Fruit fly (Drosophila melanogaster) whole organism, embryonic: ENCODE data around the gene Hmr.
A peak's percentile ranks its signal among the peaks of the same experiment; 100 is the strongest.

Source experiments
- Bgb ChIP-seq: fragments of 200-800 bp; sonication (Bioruptor generic); IDR thresholded peaks from 2 replicates; pipeline ENCODE4 v1.3.6; 2022; ENCODE audit warnings: missing biosample characterization, missing genetic modification characterization; ENCODE audit not compliant: partially characterized antibody
- CG10209 ChIP-seq: fragments of 200-800 bp; sonication (Bioruptor generic); optimal IDR thresholded peaks from 3 replicates; lab custom pipeline; 2017; ENCODE audit warnings: missing biosample characterization, mild to moderate bottlenecking, missing genetic modification characterization, missing genetic modification reagents
- CG10462 ChIP-seq: fragments of 200-800 bp; sonication (Bioruptor generic); optimal IDR thresholded peaks from 2 replicates; lab custom pipeline; 2016; ENCODE audit warnings: missing biosample characterization, missing genetic modification characterization
- CG10979 ChIP-seq: fragments of 200-800 bp; sonication (Bioruptor generic); optimal IDR thresholded peaks from 2 replicates; lab custom pipeline; 2018; ENCODE audit warnings: missing biosample characterization, mild to moderate bottlenecking, missing genetic modification characterization, moderate library complexity
- CG12659 ChIP-seq: fragments of 200-800 bp; sonication (Bioruptor generic); optimal IDR thresholded peaks from 3 replicates; lab custom pipeline; 2017; ENCODE audit warnings: mild to moderate bottlenecking, missing biosample characterization, missing genetic modification reagents, missing genetic modification characterization
- CG12942 ChIP-seq: fragments of 200-800 bp; sonication (Bioruptor generic); optimal IDR thresholded peaks from 3 replicates; lab custom pipeline; 2016; ENCODE audit warnings: missing biosample characterization, missing genetic modification characterization
- CG13123 ChIP-seq: fragments of 200-800 bp; sonication (Bioruptor generic); optimal IDR thresholded peaks from 2 replicates; lab custom pipeline; 2016; ENCODE audit warnings: missing biosample characterization, missing genetic modification characterization
- CG15479 ChIP-seq: fragments of 200-800 bp; sonication (Bioruptor generic); optimal IDR thresholded peaks from 3 replicates; lab custom pipeline; 2019; ENCODE audit warnings: missing biosample characterization, mild to moderate bottlenecking, missing genetic modification characterization, moderate library complexity
- CG1602 ChIP-seq: fragments of 200-800 bp; sonication (Bioruptor generic); optimal IDR thresholded peaks from 3 replicates; lab custom pipeline; 2016; ENCODE audit warnings: missing biosample characterization, missing genetic modification characterization
- CG16813 ChIP-seq: fragments of 200-800 bp; sonication (Bioruptor generic); IDR thresholded peaks from 3 replicates; pipeline ENCODE4 v1.3.6; 2022; ENCODE audit warnings: missing biosample characterization, missing genetic modification characterization; ENCODE audit not compliant: partially characterized antibody
- CG16815 ChIP-seq: fragments of 200-800 bp; sonication (Bioruptor generic); optimal IDR thresholded peaks from 3 replicates; lab custom pipeline; 2017; ENCODE audit warnings: missing biosample characterization, mild to moderate bottlenecking, missing genetic modification characterization
- CG17385 ChIP-seq: fragments of 200-800 bp; sonication (Bioruptor generic); optimal IDR thresholded peaks from 3 replicates; lab custom pipeline; 2018; ENCODE audit warnings: missing biosample characterization, mild to moderate bottlenecking, missing genetic modification characterization
- CG18011 ChIP-seq: fragments of 200-800 bp; sonication (Bioruptor generic); optimal IDR thresholded peaks from 2 replicates; lab custom pipeline; 2017; ENCODE audit warnings: missing biosample characterization, missing genetic modification characterization, mild to moderate bottlenecking, moderate library complexity, missing genotype
- CG6683 ChIP-seq: fragments of 200-800 bp; sonication (Bioruptor generic); optimal IDR thresholded peaks from 2 replicates; lab custom pipeline; 2017; ENCODE audit warnings: missing biosample characterization, mild to moderate bottlenecking, missing genetic modification characterization, missing genetic modification reagents
- CG7745 ChIP-seq: fragments of 200-800 bp; sonication (Bioruptor generic); optimal IDR thresholded peaks from 2 replicates; lab custom pipeline; 2018; ENCODE audit warnings: missing biosample characterization, mild to moderate bottlenecking, missing genetic modification characterization, moderate library complexity
- CG8478 ChIP-seq: fragments of >200 bp; optimal IDR thresholded peaks from 2 replicates; lab custom pipeline; 2018
- CG9727 ChIP-seq: fragments of 200-800 bp; sonication (Bioruptor generic); optimal IDR thresholded peaks from 3 replicates; lab custom pipeline; 2017; ENCODE audit warnings: missing biosample characterization, mild to moderate bottlenecking, missing genetic modification characterization
- CG9876 ChIP-seq: fragments of 200-800 bp; sonication (Bioruptor generic); optimal IDR thresholded peaks from 2 replicates; lab custom pipeline; 2016; ENCODE audit warnings: missing biosample characterization, missing genetic modification characterization
- CHES-1-like ChIP-seq: fragments of 200-800 bp; sonication (Bioruptor generic); optimal IDR thresholded peaks from 2 replicates; lab custom pipeline; 2016; ENCODE audit warnings: missing biosample characterization, missing genetic modification characterization
- Dek ChIP-seq: fragments of 200-800 bp; sonication (Bioruptor generic); optimal IDR thresholded peaks from 3 replicates; lab custom pipeline; 2019; ENCODE audit warnings: missing biosample characterization, mild to moderate bottlenecking, missing genetic modification characterization, moderate library complexity
- E2f1 ChIP-seq: fragments of 200-800 bp; sonication (Bioruptor generic); IDR thresholded peaks from 2 replicates; pipeline ENCODE4 v1.3.6; 2022; ENCODE audit warnings: missing biosample characterization, missing genetic modification characterization
- Ets97D ChIP-seq: fragments of 200-800 bp; sonication (Bioruptor generic); optimal IDR thresholded peaks from 3 replicates; lab custom pipeline; 2016; ENCODE audit warnings: missing biosample characterization, missing genetic modification characterization
- GATAe ChIP-seq: fragments of 200-800 bp; sonication (Bioruptor generic); conservative IDR thresholded peaks from 2 replicates; pipeline ENCODE4 v1.3.6; 2022; ENCODE audit warnings: missing biosample characterization, missing genetic modification characterization
- HLH54F ChIP-seq: fragments of 200-800 bp; sonication (Bioruptor generic); optimal IDR thresholded peaks from 3 replicates; lab custom pipeline; 2016; ENCODE audit warnings: missing biosample characterization, missing genetic modification characterization
- Hr51 ChIP-seq, 2 experiments: fragments of 200-800 bp; sonication (Bioruptor generic); optimal IDR thresholded peaks; 2 replicates in 1 of 2; 3 replicates in 1 of 2; lab custom pipeline; 2016 to 2018; ENCODE audit warnings: missing biosample characterization in 2 of 2, missing genetic modification characterization in 2 of 2, mild to moderate bottlenecking in 1 of 2, moderate library complexity in 1 of 2
- Hsf ChIP-seq: fragments of 200-800 bp; sonication (Bioruptor generic); optimal IDR thresholded peaks from 3 replicates; lab custom pipeline; 2016; ENCODE audit warnings: missing biosample characterization, missing genetic modification characterization
- Mad ChIP-seq: fragments of 200-800 bp; sonication (Bioruptor generic); optimal IDR thresholded peaks from 2 replicates; lab custom pipeline; 2016; ENCODE audit warnings: missing biosample characterization, missing genetic modification characterization
- Nf-YB ChIP-seq: fragments of 200-800 bp; sonication (Bioruptor generic); optimal IDR thresholded peaks from 3 replicates; lab custom pipeline; 2019; ENCODE audit warnings: missing biosample characterization, mild to moderate bottlenecking, missing genetic modification characterization, moderate library complexity
- NfI ChIP-seq: fragments of 200-800 bp; sonication (Bioruptor generic); optimal IDR thresholded peaks from 3 replicates; lab custom pipeline; 2018; ENCODE audit warnings: missing biosample characterization, mild to moderate bottlenecking, missing genetic modification characterization, moderate library complexity
- TFAM ChIP-seq: fragments of 200-800 bp; sonication (Bioruptor generic); optimal IDR thresholded peaks from 2 replicates; lab custom pipeline; 2017; ENCODE audit warnings: missing biosample characterization, missing genetic modification characterization, inconsistent platforms
- Xrp1 ChIP-seq: fragments of 200-800 bp; sonication (Bioruptor generic); IDR thresholded peaks from 2 replicates; pipeline ENCODE4 v1.3.6; 2022; ENCODE audit warnings: missing biosample characterization, missing genetic modification characterization
- YL-1 ChIP-seq: fragments of 200-800 bp; sonication (Bioruptor generic); optimal IDR thresholded peaks from 3 replicates; lab custom pipeline; 2017; ENCODE audit warnings: missing biosample characterization, mild to moderate bottlenecking, missing genetic modification characterization
- bbx ChIP-seq: fragments of 200-800 bp; sonication (Bioruptor generic); IDR thresholded peaks from 2 replicates; pipeline ENCODE4 v1.3.6; 2022; ENCODE audit warnings: missing biosample characterization, missing genetic modification characterization; ENCODE audit not compliant: partially characterized antibody
- bsh ChIP-seq, 2 experiments: fragments of 200-800 bp; sonication (Bioruptor generic); optimal IDR thresholded peaks; 2 replicates each; lab custom pipeline; 2017 to 2018; ENCODE audit warnings: mild to moderate bottlenecking in 2 of 2, missing biosample characterization in 2 of 2, missing genetic modification characterization in 2 of 2, moderate library complexity in 1 of 2
- croc ChIP-seq: fragments of 200-800 bp; sonication (Bioruptor generic); conservative IDR thresholded peaks from 3 replicates; pipeline ENCODE4 v1.3.6; 2022; ENCODE audit warnings: missing biosample characterization, missing genetic modification characterization
- gro ChIP-seq: fragments of 200-800 bp; sonication (Bioruptor generic); optimal IDR thresholded peaks from 2 replicates; lab custom pipeline; 2016; ENCODE audit warnings: missing biosample characterization, missing genetic modification characterization
- hbn ChIP-seq: fragments of 200-800 bp; sonication (Bioruptor generic); IDR thresholded peaks from 2 replicates; pipeline ENCODE4 v1.3.6; 2022; ENCODE audit warnings: missing biosample characterization, missing genetic modification characterization; ENCODE audit not compliant: partially characterized antibody
- her ChIP-seq: fragments of 200-800 bp; sonication (Bioruptor generic); optimal IDR thresholded peaks from 2 replicates; lab custom pipeline; 2016; ENCODE audit warnings: missing biosample characterization, missing genetic modification characterization
- kay ChIP-seq: fragments of 200-800 bp; sonication (Bioruptor generic); optimal IDR thresholded peaks from 2 replicates; lab custom pipeline; 2016; ENCODE audit warnings: missing biosample characterization, missing genetic modification characterization
- knrl ChIP-seq: fragments of 200-800 bp; sonication (Bioruptor generic); IDR thresholded peaks from 3 replicates; pipeline ENCODE4 v1.3.6; 2022; ENCODE audit warnings: missing biosample characterization, missing genetic modification characterization; ENCODE audit not compliant: partially characterized antibody
- otp ChIP-seq: fragments of 200-800 bp; sonication (Bioruptor generic); IDR thresholded peaks from 3 replicates; pipeline ENCODE4, ENCODE4 v1.3.6; 2022; ENCODE audit warnings: missing biosample characterization, missing genetic modification characterization
- pnt ChIP-seq: fragments of 200-800 bp; sonication (Bioruptor generic); optimal IDR thresholded peaks from 3 replicates; lab custom pipeline; 2016; ENCODE audit warnings: missing biosample characterization, missing genetic modification characterization
- shn ChIP-seq: fragments of 200-800 bp; sonication (Bioruptor generic); optimal IDR thresholded peaks from 3 replicates; lab custom pipeline; 2016; ENCODE audit warnings: missing biosample characterization, missing genetic modification characterization
- sim ChIP-seq: fragments of 200-800 bp; sonication (Bioruptor generic); IDR thresholded peaks from 2 replicates; pipeline ENCODE4 v1.3.6; 2022; ENCODE audit warnings: missing biosample characterization, missing genetic modification characterization
- sna ChIP-seq: fragments of 200-800 bp; sonication (Bioruptor generic); IDR thresholded peaks from 2 replicates; pipeline ENCODE4 v1.3.6; 2022; ENCODE audit warnings: missing biosample characterization, missing genetic modification characterization; ENCODE audit not compliant: partially characterized antibody
- so ChIP-seq: fragments of 200-800 bp; sonication (Bioruptor generic); IDR thresholded peaks from 3 replicates; pipeline ENCODE4 v1.3.6; 2022; ENCODE audit warnings: missing biosample characterization, missing genetic modification characterization
- tin ChIP-seq: fragments of 200-800 bp; sonication (Bioruptor generic); optimal IDR thresholded peaks from 3 replicates; lab custom pipeline; 2016; ENCODE audit warnings: missing biosample characterization, missing genetic modification characterization
- tup ChIP-seq: fragments of 200-800 bp; sonication (Bioruptor generic); optimal IDR thresholded peaks from 2 replicates; lab custom pipeline; 2016; ENCODE audit warnings: missing biosample characterization, mild to moderate bottlenecking, missing genetic modification characterization, moderate library complexity
- zen2 ChIP-seq: fragments of 200-800 bp; sonication (Bioruptor generic); IDR thresholded peaks from 3 replicates; pipeline ENCODE4 v1.3.6; 2022; ENCODE audit warnings: missing biosample characterization, missing genetic modification characterization; ENCODE audit not compliant: partially characterized antibody
- zf30C ChIP-seq: fragments of 200-800 bp; sonication (Bioruptor generic); optimal IDR thresholded peaks from 3 replicates; lab custom pipeline; 2018; ENCODE audit warnings: missing biosample characterization, mild to moderate bottlenecking, missing genetic modification characterization

Hmr gene

dm6 chrX:10557432-10557831, 38.2 kb downstream of the Hmr start (continued):
- peak; percentile 1 for TF ChIP-seq pnt (GFP tag; lab: Kevin White, UChicago)
- no peak for TF ChIP-seq TFAM (GFP tag; lab: Kevin White, UChicago)
- no peak for TF ChIP-seq GATAe
- peak; percentile 19; the same call in 1 of the 2 replicates for TF ChIP-seq E2f1 (GFP tag; lab: Robert Waterston, UW)
- peak; percentile 56; the same call in 1 of the 3 replicates for TF ChIP-seq so (GFP tag; lab: Robert Waterston, UW)
- TF ChIP-seq her, result no peak
- TF ChIP-seq tin (GFP tag; lab: Kevin White, UChicago), result peak; percentile 32
- no peak for TF ChIP-seq zen2 (GFP tag; lab: Robert Waterston, UW)
- no peak for TF ChIP-seq Mad (GFP tag; lab: Kevin White, UChicago)
- TF ChIP-seq CG8478 (lab: Kevin White, UChicago), result no peak
- TF ChIP-seq kay, result no peak
- TF ChIP-seq HLH54F (GFP tag; lab: Kevin White, UChicago), result no peak
- peak; percentile 18 for TF ChIP-seq CG10209 (GFP tag; lab: Kevin White, UChicago)
- TF ChIP-seq knrl (GFP tag; lab: Robert Waterston, UW), result no peak
- no peak for TF ChIP-seq CHES-1-like (GFP tag; lab: Kevin White, UChicago)
- no peak for TF ChIP-seq hbn
- TF ChIP-seq Bgb (GFP tag; lab: Robert Waterston, UW), result no peak
- TF ChIP-seq CG9876, result no peak
- peak in 1 of 2 experiments; percentile 45 for TF ChIP-seq Hr51 (GFP tag; optimal IDR thresholded peaks at IDR 0.05; lab: Kevin White, UChicago)
- TF ChIP-seq NfI, result peak; percentile 17
- peak; percentile 41 for TF ChIP-seq CG1602 (GFP tag; lab: Kevin White, UChicago)
- no peak for TF ChIP-seq zf30C (GFP tag; lab: Kevin White, UChicago)
- peak; percentile 3 for TF ChIP-seq CG9727
- TF ChIP-seq CG10462 (GFP tag; lab: Kevin White, UChicago), result no peak
- TF ChIP-seq gro (GFP tag; lab: Kevin White, UChicago), result no peak
- TF ChIP-seq sna (GFP tag; lab: Robert Waterston, UW), result no peak; the same call in 1 of the 2 replicates
- TF ChIP-seq CG12942 (GFP tag; lab: Kevin White, UChicago), result no peak
- TF ChIP-seq CG15479 (GFP tag; lab: Kevin White, UChicago), result no peak
- no peak for TF ChIP-seq CG16815 (GFP tag; lab: Kevin White, UChicago)
- peak; percentile 51; the same call in 1 of the 3 replicates for TF ChIP-seq otp
- TF ChIP-seq CG7745 (tag; lab: Kevin White, UChicago), result no peak
- TF ChIP-seq bsh (GFP tag; optimal IDR thresholded peaks at IDR 0.05; lab: Kevin White, UChicago), result peak; percentile 75 to 90
- no peak for TF ChIP-seq Nf-YB
- no peak for TF ChIP-seq shn (GFP tag; lab: Kevin White, UChicago)
- TF ChIP-seq croc (GFP tag; lab: Robert Waterston, UW), result peak; percentile 42; the same call in 2 of the 3 replicates
- TF ChIP-seq CG18011 (GFP tag; lab: Kevin White, UChicago), result no peak
- no peak for TF ChIP-seq CG6683
- TF ChIP-seq Ets97D (GFP tag; lab: Kevin White, UChicago), result no peak
- TF ChIP-seq bbx (GFP tag; lab: Robert Waterston, UW), result no peak
- TF ChIP-seq CG16813, result no peak
- peak; percentile 36 for TF ChIP-seq Hsf (GFP tag; lab: Kevin White, UChicago)
- no peak for TF ChIP-seq sim (GFP tag; lab: Robert Waterston, UW)
- peak; percentile 9 for TF ChIP-seq CG12659
- TF ChIP-seq CG17385 (GFP tag; lab: Kevin White, UChicago), result peak; percentile 33
- peak; percentile 70 for TF ChIP-seq CG10979
- TF ChIP-seq tup, result no peak
- TF ChIP-seq Dek, result no peak
- no peak for TF ChIP-seq YL-1
- no peak for TF ChIP-seq CG13123 (GFP tag; lab: Kevin White, UChicago)
- peak; percentile 67 for TF ChIP-seq Xrp1 (GFP tag; lab: Robert Waterston, UW)
